Worm (Caenorhabditis elegans): ENCODE results near the gene tmem-218.

tmem-218 gene

DNA sequence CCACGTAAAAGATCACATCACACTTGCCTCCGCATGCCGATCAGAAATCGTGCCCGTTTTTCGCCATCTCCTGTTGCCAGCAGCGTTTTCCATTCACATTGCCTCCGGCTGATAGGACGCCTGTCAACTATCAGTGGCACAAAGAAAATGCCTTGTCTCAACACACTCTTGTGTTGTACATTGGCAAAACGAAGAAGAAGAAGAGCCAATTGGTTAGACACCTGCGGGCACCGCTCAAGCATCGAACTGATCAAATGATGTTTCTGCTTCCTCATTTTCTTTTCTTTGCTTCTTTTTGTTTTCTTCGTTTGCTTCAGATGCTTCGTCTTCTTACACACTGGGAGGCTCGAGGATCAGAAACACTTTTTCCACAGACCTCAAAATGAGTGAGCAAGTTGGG is 17.8 kb downstream of the tmem-218 start (continued):
- TF ChIP-seq isw-1 (GFP tag; IDR thresholded peaks at IDR 0.05): no peak
- no peak for TF ChIP-seq nhr-11 (tag; optimal IDR thresholded peaks at IDR 0.05)
- peak; percentile 7 for TF ChIP-seq unc-130 (tag; optimal IDR thresholded peaks at IDR 0.05)
- no peak for TF ChIP-seq grh-1 (GFP tag; IDR thresholded peaks at IDR 0.05)
- no peak for TF ChIP-seq ztf-4 (tag; optimal IDR thresholded peaks at IDR 0.05)
- peak; percentile 22 for TF ChIP-seq nhr-20 (tag; optimal IDR thresholded peaks at IDR 0.05)
- no peak for TF ChIP-seq lsy-2 (tag; optimal IDR thresholded peaks at IDR 0.05)

DNA sequence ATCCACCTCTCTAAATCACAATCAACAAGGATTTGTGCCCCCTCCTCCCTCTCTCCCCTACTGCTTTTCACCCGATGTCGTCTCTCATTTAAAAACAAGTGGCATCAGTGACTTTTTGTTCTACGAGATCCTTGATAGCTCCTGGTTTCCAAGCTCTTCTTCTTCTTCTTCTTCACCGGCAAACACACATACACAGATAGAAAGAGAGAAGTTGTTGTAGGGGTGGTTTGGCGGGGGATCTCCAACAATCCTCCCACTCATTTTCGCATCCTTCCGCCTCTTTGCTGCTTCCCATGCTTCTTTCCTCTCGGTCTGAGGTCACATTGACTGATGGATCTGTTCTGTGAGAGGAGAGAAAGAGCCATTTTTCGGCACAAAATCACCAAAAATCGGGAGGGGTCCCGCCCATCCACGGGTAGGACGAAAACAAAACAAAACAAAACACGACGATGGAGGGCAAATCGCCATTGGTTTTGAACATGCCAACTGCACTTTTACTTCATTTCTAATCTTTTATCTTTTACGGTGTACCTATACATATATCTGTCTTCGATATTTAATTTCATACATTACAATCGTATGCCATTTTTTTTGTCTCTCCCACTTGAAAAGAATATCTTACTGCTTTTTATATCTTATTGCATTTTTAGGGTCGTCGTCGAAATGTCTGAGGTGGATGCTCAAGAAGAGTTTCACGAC is 21.0 kb downstream of the tmem-218 start, which contains the start of gene T23E7.2:
Gene T23E7.2, plus strand, starts transcription at position 649 of the 699 bp plus-strand sequence.
- no peak for TF ChIP-seq irx-1 (tag; optimal IDR thresholded peaks at IDR 0.05)
- TF ChIP-seq mdl-1 (tag; optimal IDR thresholded peaks at IDR 0.05): peak in 1 of 2 experiments; percentile 15
- peak; percentile 23 for TF ChIP-seq snu-23 (GFP tag; optimal IDR thresholded peaks at IDR 0.05)
- no peak for TF ChIP-seq ama-1 (optimal IDR thresholded peaks at IDR 0.05)
- no peak for TF ChIP-seq jun-1 (tag; optimal IDR thresholded peaks at IDR 0.05)
- peak; percentile 26 for TF ChIP-seq nhr-20 (tag; optimal IDR thresholded peaks at IDR 0.05)
- TF ChIP-seq ceh-63 (GFP tag; optimal IDR thresholded peaks at IDR 0.05): no peak
- peak; percentile 82 for TF ChIP-seq lin-14 (GFP tag; optimal IDR thresholded peaks at IDR 0.05)
- peak; percentile 52 for TF ChIP-seq nhr-71 (tag; optimal IDR thresholded peaks at IDR 0.05)
- TF ChIP-seq lsy-2 (tag; optimal IDR thresholded peaks at IDR 0.05): peak in 1 of 2 experiments; percentile 32
- TF ChIP-seq dsc-1 (tag; optimal IDR thresholded peaks at IDR 0.05): peak; percentile 19
- TF ChIP-seq unc-130 (tag; optimal IDR thresholded peaks at IDR 0.05): no peak
- peak; percentile 52 for TF ChIP-seq rnt-1 (tag; optimal IDR thresholded peaks at IDR 0.05)
- TF ChIP-seq efl-1 (optimal IDR thresholded peaks at IDR 0.05): no peak
- peak in 1 of 2 experiments; percentile 87 for TF ChIP-seq efl-1 (GFP tag; optimal IDR thresholded peaks at IDR 0.05 in 1 of 2)

DNA sequence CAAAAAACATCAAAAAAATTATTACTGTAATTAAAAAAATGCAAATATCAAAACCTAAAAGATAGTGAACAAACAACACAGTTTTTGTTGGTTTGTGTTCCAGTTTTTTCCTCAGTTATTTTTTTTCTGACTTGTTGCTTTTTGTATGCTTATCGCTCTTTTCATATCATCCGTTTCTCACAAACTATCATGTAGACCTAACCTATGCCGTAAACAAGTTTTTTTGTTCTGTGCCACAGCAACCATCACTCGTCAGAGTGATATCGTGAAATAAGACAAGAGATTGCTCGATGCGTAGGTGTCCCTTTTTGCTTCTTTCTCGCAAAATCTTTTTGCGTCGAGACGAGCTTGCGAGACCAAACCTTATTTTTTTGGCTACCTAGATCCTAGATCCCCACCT is 22.8 kb downstream of the tmem-218 start:
- no peak for TF ChIP-seq nhr-71 (tag; optimal IDR thresholded peaks at IDR 0.05)
- no peak for TF ChIP-seq alr-1 (tag; optimal IDR thresholded peaks at IDR 0.05; ENCODE audit: borderline replicate concordance)
- TF ChIP-seq fos-1 (tag; optimal IDR thresholded peaks at IDR 0.05): no peak
- no peak for TF ChIP-seq nhr-237 (tag; optimal IDR thresholded peaks at IDR 0.05)
- TF ChIP-seq ama-1 (optimal IDR thresholded peaks at IDR 0.05): no peak
- TF ChIP-seq pag-3 (tag; optimal IDR thresholded peaks at IDR 0.05; ENCODE audit: borderline replicate concordance, insufficient read depth): no peak
- TF ChIP-seq ceh-90 (tag; optimal IDR thresholded peaks at IDR 0.05): no peak
- TF ChIP-seq pax-3 (tag; optimal IDR thresholded peaks at IDR 0.05): no peak
- no peak for TF ChIP-seq sptf-1 (tag; optimal IDR thresholded peaks at IDR 0.05)
- TF ChIP-seq isw-1 (GFP tag; IDR thresholded peaks at IDR 0.05): no peak
- no peak for TF ChIP-seq elt-2 (tag; optimal IDR thresholded peaks at IDR 0.05)
- no peak for TF ChIP-seq mdl-1 (tag; optimal IDR thresholded peaks at IDR 0.05)

DNA sequence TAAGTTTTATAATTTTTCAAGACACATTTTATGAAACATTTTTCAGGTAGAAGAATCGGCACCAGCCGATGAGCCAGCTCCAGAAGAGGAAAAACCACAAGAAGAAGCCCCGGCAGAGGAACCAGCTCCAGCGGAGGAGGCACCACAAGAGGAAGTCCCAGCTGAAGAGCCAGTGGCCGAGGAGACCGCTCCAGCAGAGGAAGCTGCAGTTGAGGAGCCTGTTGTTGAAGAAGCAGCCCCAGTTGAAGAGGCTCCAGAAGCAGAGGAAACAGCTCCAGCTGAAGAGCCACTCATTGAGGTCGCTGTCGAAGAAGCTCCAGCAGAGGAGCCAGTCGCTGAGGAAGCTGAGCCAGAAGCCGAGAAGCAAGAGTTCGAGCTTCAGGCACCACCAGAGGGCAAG is 24.8 kb downstream of the tmem-218 start:
- no peak for TF ChIP-seq swsn-7 (tag; optimal IDR thresholded peaks at IDR 0.05)
- no peak for TF ChIP-seq alr-1 (tag; optimal IDR thresholded peaks at IDR 0.05; ENCODE audit: borderline replicate concordance)
- TF ChIP-seq mab-9 (GFP tag; IDR thresholded peaks at IDR 0.05): no peak
- no peak for TF ChIP-seq nhr-85 (tag)
- TF ChIP-seq zag-1 (tag; optimal IDR thresholded peaks at IDR 0.05): no peak
- TF ChIP-seq ceh-82 (tag; optimal IDR thresholded peaks at IDR 0.05): no peak
- TF ChIP-seq mep-1 (tag; optimal IDR thresholded peaks at IDR 0.05): no peak
- TF ChIP-seq ama-1 (optimal IDR thresholded peaks at IDR 0.05): no peak
- TF ChIP-seq ces-1 (GFP tag; optimal IDR thresholded peaks at IDR 0.05): no peak
- no peak for TF ChIP-seq Y116A8C.19 (tag; optimal IDR thresholded peaks at IDR 0.05; ENCODE audit: borderline replicate concordance)
- no peak for TF ChIP-seq C34B4.2 (tag; optimal IDR thresholded peaks at IDR 0.05)
- TF ChIP-seq lir-3 (tag; optimal IDR thresholded peaks at IDR 0.05; ENCODE audit: poor library complexity): no peak
- TF ChIP-seq pqm-1 (tag; optimal IDR thresholded peaks at IDR 0.05): no peak
- TF ChIP-seq jun-1 (tag; optimal IDR thresholded peaks at IDR 0.05): no peak
- no peak for TF ChIP-seq aha-1 (tag; optimal IDR thresholded peaks at IDR 0.05)
- TF ChIP-seq dpl-1 (GFP tag; optimal IDR thresholded peaks at IDR 0.05): no peak
- TF ChIP-seq ceh-88 (GFP tag; IDR thresholded peaks at IDR 0.05): no peak
- TF ChIP-seq sox-4 (tag; optimal IDR thresholded peaks at IDR 0.05): no peak
- no peak for TF ChIP-seq lin-15B (tag; optimal IDR thresholded peaks at IDR 0.05)

Data from whole organism, L1 larva.